Fruit fly (Drosophila melanogaster): Measurements from ENCODE around the gene Arfrp1.

The Arfrp1 gene

DNA sequence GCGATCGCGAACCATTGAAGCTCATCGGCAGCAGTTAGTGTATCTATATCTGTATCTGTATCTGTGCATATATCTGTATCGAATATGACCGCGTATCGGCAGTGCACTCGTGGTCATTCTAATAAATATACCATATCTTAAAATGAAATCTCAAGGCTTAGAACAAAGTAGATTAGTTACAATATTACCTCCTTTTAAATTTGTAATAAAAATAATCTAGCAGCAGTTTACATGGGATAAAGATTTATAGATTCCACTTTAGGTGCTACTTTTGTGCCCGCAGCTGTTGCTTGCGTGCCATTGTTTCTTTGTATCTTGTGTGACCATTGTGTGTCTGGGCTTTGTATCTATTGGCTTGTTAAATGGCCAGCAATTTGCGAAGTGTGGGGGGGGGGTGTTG is 46.8 kb upstream of the Arfrp1 start (continued):
- peak; percentile 57; the same call in 1 of the 3 replicates for TF ChIP-seq CG11093 (GFP tag; IDR thresholded peaks at IDR 0.05)
- TF ChIP-seq Scr (GFP tag; IDR thresholded peaks at IDR 0.05; ENCODE audit: partially characterized antibody): no peak
- peak; percentile 24 for TF ChIP-seq CG10274 (GFP tag; optimal IDR thresholded peaks at IDR 0.05)
- TF ChIP-seq Myb (GFP tag; optimal IDR thresholded peaks at IDR 0.05): peak; percentile 23
- TF ChIP-seq CG2116 (GFP tag; optimal IDR thresholded peaks at IDR 0.05): peak; percentile 6
- TF ChIP-seq CG6175 (GFP tag; IDR thresholded peaks at IDR 0.05): no peak
- TF ChIP-seq gcm (GFP tag; optimal IDR thresholded peaks at IDR 0.05): peak; percentile 79
- TF ChIP-seq CG4424 (GFP tag; optimal IDR thresholded peaks at IDR 0.05): peak; percentile 64
- peak; percentile 10 for TF ChIP-seq pho (GFP tag; optimal IDR thresholded peaks at IDR 0.05)
- peak; percentile 66 for TF ChIP-seq CG7556 (GFP tag; optimal IDR thresholded peaks at IDR 0.05)
- TF ChIP-seq gce (GFP tag; IDR thresholded peaks at IDR 0.05): peak; percentile 46; the same call in 1 of the 3 replicates
- peak; percentile 38 for TF ChIP-seq CG1602 (GFP tag; optimal IDR thresholded peaks at IDR 0.05)
- TF ChIP-seq ci (GFP tag; IDR thresholded peaks at IDR 0.05): peak; percentile 87
- peak; percentile 81 for TF ChIP-seq CG17328 (GFP tag; IDR thresholded peaks at IDR 0.05)
- peak; percentile 36 for TF ChIP-seq tio (GFP tag; optimal IDR thresholded peaks at IDR 0.05)
- TF ChIP-seq CG12236 (GFP tag; optimal IDR thresholded peaks at IDR 0.05): peak; percentile 34
- peak; percentile 87 for TF ChIP-seq gem (tag; optimal IDR thresholded peaks at IDR 0.05)
- TF ChIP-seq croc (GFP tag; conservative IDR thresholded peaks at IDR 0.05): peak; percentile 15; the same call in 1 of the 3 replicates
- TF ChIP-seq CG3847 (GFP tag; IDR thresholded peaks at IDR 0.05): peak; percentile 47; the same call in 1 of the 2 replicates
- TF ChIP-seq CG11504 (tag; optimal IDR thresholded peaks at IDR 0.05): peak; percentile 87
- TF ChIP-seq CG12219 (GFP tag; optimal IDR thresholded peaks at IDR 0.05): peak; percentile 82
- peak; percentile 59 for TF ChIP-seq CG15514 (GFP tag; optimal IDR thresholded peaks at IDR 0.05)
- peak; percentile 61 for TF ChIP-seq CG18476 (GFP tag; optimal IDR thresholded peaks at IDR 0.05)
- TF ChIP-seq ken (GFP tag; IDR thresholded peaks at IDR 0.05): peak; percentile 53; the same call in 2 of the 3 replicates
- no peak for TF ChIP-seq bigmax (GFP tag; optimal IDR thresholded peaks at IDR 0.05)
- TF ChIP-seq Dip3 (GFP tag; optimal IDR thresholded peaks at IDR 0.05): peak; percentile 37
- no peak for TF ChIP-seq CG3163 (GFP tag; optimal IDR thresholded peaks at IDR 0.05)
- TF ChIP-seq knrl (GFP tag; IDR thresholded peaks at IDR 0.05; ENCODE audit: partially characterized antibody): no peak
- no peak for TF ChIP-seq Hmx (GFP tag; optimal IDR thresholded peaks at IDR 0.05)
- TF ChIP-seq Xbp1 (GFP tag; optimal IDR thresholded peaks at IDR 0.05): peak; percentile 71
- TF ChIP-seq CG30020 (tag; optimal IDR thresholded peaks at IDR 0.05): no peak
- TF ChIP-seq tin (GFP tag; optimal IDR thresholded peaks at IDR 0.05): peak; percentile 52
- no peak for TF ChIP-seq Dbx (GFP tag; IDR thresholded peaks at IDR 0.05)
- peak; percentile 85 for TF ChIP-seq row (GFP tag; IDR thresholded peaks at IDR 0.05)
- TF ChIP-seq Optix (GFP tag; IDR thresholded peaks at IDR 0.05): 0 out of 3 replicates have a peak, but pooled peaks have one; percentile 36
- TF ChIP-seq Eip74EF (GFP tag; optimal IDR thresholded peaks at IDR 0.05): peak in 1 of 2 experiments; percentile 50
- TF ChIP-seq Ets65A (GFP tag): peak; percentile 87
- no peak for TF ChIP-seq pzg (GFP tag; optimal IDR thresholded peaks at IDR 0.05)
- TF ChIP-seq Lpt (GFP tag; optimal IDR thresholded peaks at IDR 0.05): no peak
- peak; percentile 25; the same call in 1 of the 2 replicates for TF ChIP-seq MBD-R2 (GFP tag; IDR thresholded peaks at IDR 0.05)
- peak; percentile 72 for TF ChIP-seq D19A (tag; optimal IDR thresholded peaks at IDR 0.05)
- no peak for TF ChIP-seq CG14965 (GFP tag; optimal IDR thresholded peaks at IDR 0.05; ENCODE audit: borderline replicate concordance)
- peak; percentile 89 for TF ChIP-seq Sox102F (GFP tag; optimal IDR thresholded peaks at IDR 0.05)
- peak; percentile 73 for TF ChIP-seq az2 (GFP tag; optimal IDR thresholded peaks at IDR 0.05)
- TF ChIP-seq Pdp1 (GFP tag; optimal IDR thresholded peaks at IDR 0.05): peak; percentile 41 to 42
- 0 out of 2 replicates have a peak, but pooled peaks have one; percentile 49 for TF ChIP-seq NFAT (GFP tag; IDR thresholded peaks at IDR 0.05)
- TF ChIP-seq CG7839 (tag; optimal IDR thresholded peaks at IDR 0.05): peak; percentile 75
- no peak for TF ChIP-seq zf30C (GFP tag; optimal IDR thresholded peaks at IDR 0.05)
- no peak for TF ChIP-seq CG8359 (GFP tag; optimal IDR thresholded peaks at IDR 0.05; ENCODE audit: borderline replicate concordance)
- no peak for TF ChIP-seq CG17186 (GFP tag; optimal IDR thresholded peaks at IDR 0.05)

All from whole organism, embryonic.